Fruit fly (Drosophila melanogaster) whole organism, embryonic: ENCODE results near the gene HIPP1.

Source experiments
- ATbp ChIP-seq: fragments of 200-800 bp; sonication (Bioruptor generic); optimal IDR thresholded peaks from 2 replicates; lab custom pipeline; 2017; ENCODE audit warnings: missing biosample characterization, mild to moderate bottlenecking, missing genetic modification characterization, missing genetic modification reagents
- Aef1 ChIP-seq: fragments of 200-800 bp; sonication (Bioruptor generic); IDR thresholded peaks from 3 replicates; pipeline ENCODE4 v1.3.6; 2022; ENCODE audit warnings: missing biosample characterization, missing genetic modification characterization
- CG10147 ChIP-seq: fragments of 200-800 bp; sonication (Bioruptor generic); optimal IDR thresholded peaks from 2 replicates; lab custom pipeline; 2019; ENCODE audit warnings: missing biosample characterization, mild to moderate bottlenecking, missing genetic modification characterization, moderate library complexity
- CG11504 ChIP-seq: fragments of 200-800 bp; sonication (Bioruptor generic); optimal IDR thresholded peaks from 3 replicates; lab custom pipeline; 2019; ENCODE audit warnings: missing biosample characterization, mild to moderate bottlenecking, missing genetic modification characterization, moderate library complexity
- CG11723 ChIP-seq: fragments of 200-800 bp; sonication (Bioruptor generic); optimal IDR thresholded peaks from 2 replicates; lab custom pipeline; 2017; ENCODE audit warnings: missing biosample characterization, mild to moderate bottlenecking, missing genetic modification characterization
- CG12942 ChIP-seq: fragments of 200-800 bp; sonication (Bioruptor generic); optimal IDR thresholded peaks from 3 replicates; lab custom pipeline; 2016; ENCODE audit warnings: missing biosample characterization, missing genetic modification characterization
- CG13424 ChIP-seq: fragments of 200-800 bp; sonication (Bioruptor generic); optimal IDR thresholded peaks from 2 replicates; lab custom pipeline; 2019; ENCODE audit warnings: missing biosample characterization, mild to moderate bottlenecking, missing genetic modification characterization, moderate library complexity
- CG1529 ChIP-seq: fragments of 200-800 bp; sonication (Bioruptor generic); optimal IDR thresholded peaks from 3 replicates; lab custom pipeline; 2018; ENCODE audit warnings: missing biosample characterization, missing genetic modification characterization
- CG16779 ChIP-seq: fragments of 200-800 bp; sonication (Bioruptor generic); IDR thresholded peaks from 2 replicates; pipeline ENCODE4 v1.3.6; 2022; ENCODE audit warnings: missing biosample characterization, missing genetic modification characterization
- CG16863 ChIP-seq: fragments of 200-800 bp; sonication (Bioruptor generic); optimal IDR thresholded peaks from 3 replicates; lab custom pipeline; 2016; ENCODE audit warnings: missing biosample characterization, missing genetic modification characterization
- CG17361 ChIP-seq: fragments of 200-800 bp; sonication (Bioruptor generic); IDR thresholded peaks from 3 replicates; pipeline ENCODE4 v1.3.6; 2022; ENCODE audit warnings: missing biosample characterization, missing genetic modification characterization
- CG17568 ChIP-seq: fragments of 200-800 bp; sonication (Bioruptor generic); optimal IDR thresholded peaks from 2 replicates; lab custom pipeline; 2018; ENCODE audit warnings: missing biosample characterization, mild to moderate bottlenecking, missing genetic modification characterization, moderate library complexity
- CG3407 ChIP-seq: fragments of 200-800 bp; sonication (Bioruptor generic); optimal IDR thresholded peaks from 2 replicates; lab custom pipeline; 2018; ENCODE audit warnings: missing biosample characterization, mild to moderate bottlenecking, missing genetic modification characterization
- CG3726 ChIP-seq: fragments of 200-800 bp; sonication (Bioruptor generic); IDR thresholded peaks from 3 replicates; pipeline ENCODE4, ENCODE4 v1.3.6; 2022; ENCODE audit warnings: missing biosample characterization, missing genetic modification characterization
- CG5245 ChIP-seq: fragments of 200-800 bp; sonication (Bioruptor generic); optimal IDR thresholded peaks from 3 replicates; lab custom pipeline; 2016; ENCODE audit warnings: missing biosample characterization, missing genetic modification characterization
- CG5953 ChIP-seq: fragments of 200-800 bp; sonication (Bioruptor generic); IDR thresholded peaks from 2 replicates; pipeline ENCODE4 v1.3.6; 2022; ENCODE audit warnings: missing biosample characterization, missing genetic modification characterization
- CG6272 ChIP-seq: fragments of 200-800 bp; sonication (Bioruptor generic); IDR thresholded peaks from 2 replicates; pipeline ENCODE4 v1.3.6; 2022; ENCODE audit warnings: missing biosample characterization, missing genetic modification characterization
- CG8290 ChIP-seq, 3 experiments: fragments of 200-800 bp; sonication (Bioruptor generic); optimal IDR thresholded peaks; 2 replicates each; lab custom pipeline; 2016 to 2019; ENCODE audit warnings: missing biosample characterization in 3 of 3, missing genetic modification characterization in 3 of 3, mild to moderate bottlenecking in 2 of 3, moderate library complexity in 1 of 3
- CHES-1-like ChIP-seq: fragments of 200-800 bp; sonication (Bioruptor generic); optimal IDR thresholded peaks from 2 replicates; lab custom pipeline; 2016; ENCODE audit warnings: missing biosample characterization, missing genetic modification characterization
- Deaf1 ChIP-seq: fragments of 200-800 bp; optimal IDR thresholded peaks from 3 replicates; lab custom pipeline; 2019; ENCODE audit warnings: missing biosample characterization, mild to moderate bottlenecking, missing genetic modification characterization, moderate library complexity
- Hmx ChIP-seq: fragments of 200-800 bp; sonication (Bioruptor generic); optimal IDR thresholded peaks from 2 replicates; lab custom pipeline; 2016; ENCODE audit warnings: missing biosample characterization, missing genetic modification characterization
- Hr78 ChIP-seq, 2 experiments: fragments of 200-800 bp in 1 of 2; fragments of >200 bp in 1 of 2; sonication (Bioruptor generic) in 1 of 2; optimal IDR thresholded peaks; 2 replicates each; lab custom pipeline; 2017 to 2019; ENCODE audit warnings: missing biosample characterization in 2 of 2, missing genetic modification characterization in 2 of 2, mild to moderate bottlenecking in 1 of 2, moderate library complexity in 1 of 2
- Mad ChIP-seq: fragments of 200-800 bp; sonication (Bioruptor generic); optimal IDR thresholded peaks from 2 replicates; lab custom pipeline; 2016; ENCODE audit warnings: missing biosample characterization, missing genetic modification characterization
- Optix ChIP-seq: fragments of 200-800 bp; sonication (Bioruptor generic); IDR thresholded peaks from 3 replicates; pipeline ENCODE4 v1.3.6; 2022; ENCODE audit warnings: missing biosample characterization, missing genetic modification characterization
- Rx ChIP-seq: fragments of 200-800 bp; sonication (Bioruptor generic); IDR thresholded peaks from 2 replicates; pipeline ENCODE4 v1.3.6; 2022; ENCODE audit warnings: missing biosample characterization, missing genetic modification characterization
- Spps ChIP-seq: fragments of 200-800 bp; sonication (Bioruptor generic); optimal IDR thresholded peaks from 2 replicates; lab custom pipeline; 2018; ENCODE audit warnings: missing biosample characterization, mild to moderate bottlenecking, missing genetic modification characterization
- Sry-δ ChIP-seq: fragments of 200-800 bp; sonication (Bioruptor generic); optimal IDR thresholded peaks from 2 replicates; lab custom pipeline; 2016; ENCODE audit warnings: missing biosample characterization, missing genetic modification characterization
- ap ChIP-seq: fragments of 200-800 bp; sonication (Bioruptor generic); IDR thresholded peaks from 2 replicates; pipeline ENCODE4 v1.3.6; 2022; ENCODE audit warnings: missing biosample characterization, missing genetic modification characterization
- bbx ChIP-seq: fragments of 200-800 bp; sonication (Bioruptor generic); IDR thresholded peaks from 2 replicates; pipeline ENCODE4 v1.3.6; 2022; ENCODE audit warnings: missing biosample characterization, missing genetic modification characterization; ENCODE audit not compliant: partially characterized antibody
- btn ChIP-seq: fragments of 200-800 bp; sonication (Bioruptor generic); optimal IDR thresholded peaks from 2 replicates; lab custom pipeline; 2016; ENCODE audit warnings: missing biosample characterization, missing genetic modification characterization
- cas ChIP-seq: fragments of 200-800 bp; sonication (Bioruptor generic); IDR thresholded peaks from 2 replicates; pipeline ENCODE4 v1.3.6; 2022; ENCODE audit warnings: missing biosample characterization, missing genetic modification characterization
- eve ChIP-seq, 2 experiments: fragments of >200 bp; optimal IDR thresholded peaks; 2 replicates each; lab custom pipeline; 2017; ENCODE audit warnings: missing biosample characterization in 2 of 2, missing genetic modification characterization in 2 of 2
- gcm ChIP-seq: fragments of 200-800 bp; sonication (Bioruptor generic); optimal IDR thresholded peaks from 2 replicates; lab custom pipeline; 2019; ENCODE audit warnings: missing biosample characterization, mild to moderate bottlenecking, missing genetic modification characterization, moderate library complexity
- gfzf ChIP-seq: fragments of 200-800 bp; sonication (Bioruptor generic); optimal IDR thresholded peaks from 2 replicates; lab custom pipeline; 2016; ENCODE audit warnings: missing biosample characterization, mild to moderate bottlenecking, missing genetic modification characterization, moderate library complexity
- hkb ChIP-seq, 2 experiments: fragments of 200-800 bp in 1 of 2; fragments of >200 bp in 1 of 2; sonication (Bioruptor generic) in 1 of 2; IDR thresholded peaks in 1 of 2; optimal IDR thresholded peaks in 1 of 2; 2 replicates each; pipeline versions ENCODE4 v1.3.6 to Lab custom; 2017 to 2022; ENCODE audit warnings: missing biosample characterization in 1 of 2, missing genetic modification characterization in 1 of 2
- jigr1 ChIP-seq: fragments of 200-800 bp; sonication (Bioruptor generic); IDR thresholded peaks from 3 replicates; pipeline ENCODE4 v1.3.6; 2022; ENCODE audit warnings: missing biosample characterization, missing genetic modification characterization
- maf-S ChIP-seq: fragments of 200-800 bp; sonication (Bioruptor generic); optimal IDR thresholded peaks from 2 replicates; lab custom pipeline; 2016; ENCODE audit warnings: missing biosample characterization, missing genetic modification characterization
- nerfin-1 ChIP-seq: fragments of 200-800 bp; sonication (Bioruptor generic); optimal IDR thresholded peaks from 3 replicates; lab custom pipeline; 2019; ENCODE audit warnings: missing biosample characterization, mild to moderate bottlenecking, missing genetic modification characterization, moderate library complexity
- nerfin-2 ChIP-seq: fragments of 200-800 bp; sonication (Bioruptor generic); IDR thresholded peaks from 2 replicates; pipeline ENCODE4 v1.3.6; 2022; ENCODE audit warnings: missing biosample characterization, missing genetic modification characterization; ENCODE audit not compliant: partially characterized antibody
- org-1 ChIP-seq: fragments of 200-800 bp; sonication (Bioruptor generic); optimal IDR thresholded peaks from 2 replicates; lab custom pipeline; 2017; ENCODE audit warnings: missing biosample characterization, missing genetic modification characterization
- prd ChIP-seq, 3 experiments: fragments of >200 bp in 2 of 3; fragments of 200-800 bp in 1 of 3; sonication (Bioruptor generic) in 1 of 3; optimal IDR thresholded peaks in 2 of 3; IDR thresholded peaks in 1 of 3; 2 replicates in 2 of 3; 3 replicates in 1 of 3; pipeline versions ENCODE4 v1.3.6 to Lab custom; 2017 to 2022; ENCODE audit warnings: missing biosample characterization in 1 of 3, missing genetic modification characterization in 1 of 3
- psq ChIP-seq: fragments of 200-800 bp; sonication (Bioruptor generic); optimal IDR thresholded peaks from 2 replicates; lab custom pipeline; 2017; ENCODE audit warnings: missing biosample characterization, missing genetic modification characterization
- run ChIP-seq: fragments of 200-800 bp; sonication (Bioruptor generic); optimal IDR thresholded peaks from 3 replicates; lab custom pipeline; 2018; ENCODE audit warnings: missing biosample characterization, mild to moderate bottlenecking, missing genetic modification characterization
- schlank ChIP-seq: fragments of 200-800 bp; sonication (Bioruptor generic); optimal IDR thresholded peaks from 2 replicates; lab custom pipeline; 2018; ENCODE audit warnings: missing biosample characterization, mild to moderate bottlenecking, missing genetic modification characterization
- sens-2 ChIP-seq: fragments of 200-800 bp; sonication (Bioruptor generic); IDR thresholded peaks from 2 replicates; pipeline ENCODE4 v1.3.6; 2022; ENCODE audit warnings: missing biosample characterization, missing genetic modification characterization
- seq ChIP-seq: fragments of 200-800 bp; sonication (Bioruptor generic); IDR thresholded peaks from 2 replicates; pipeline ENCODE4 v1.3.6; 2022; ENCODE audit warnings: missing biosample characterization, missing genetic modification characterization
- slbo ChIP-seq: fragments of 200-800 bp; sonication (Bioruptor generic); IDR thresholded peaks from 2 replicates; pipeline ENCODE4 v1.3.6; 2022; ENCODE audit warnings: missing biosample characterization, missing genetic modification characterization
- ssp ChIP-seq: fragments of 200-800 bp; sonication (Bioruptor generic); IDR thresholded peaks from 2 replicates; pipeline ENCODE4 v1.3.6; 2022; ENCODE audit warnings: missing biosample characterization, missing genetic modification characterization
- twi ChIP-seq: fragments of 200-800 bp; optimal IDR thresholded peaks from 2 replicates; lab custom pipeline; 2019; ENCODE audit warnings: missing biosample characterization, mild to moderate bottlenecking, missing genetic modification characterization, moderate library complexity

HIPP1 gene

dm6 chr3L:20785742-20786427 lies 23.6 kb upstream of the HIPP1 start, which contains the start of gene Pcif1 (continued):
- TF ChIP-seq maf-S (GFP tag; lab: Kevin White, UChicago) (no peak), bbx (GFP tag; lab: Robert Waterston, UW) (peak; percentile 100), CG1529 (no peak), hkb (optimal IDR thresholded peaks at IDR 0.05; lab: Kevin White, UChicago) (no peak), hkb (GFP tag; IDR thresholded peaks at IDR 0.05; lab: Robert Waterston, UW) (no peak), schlank (tag; lab: Kevin White, UChicago) (peak; percentile 1), slbo (GFP tag; lab: Robert Waterston, UW) (peak; percentile 56), btn (no peak), ssp (GFP tag; lab: Robert Waterston, UW) (no peak), jigr1 (no peak), CHES-1-like (GFP tag; lab: Kevin White, UChicago) (no peak), seq (GFP tag; lab: Robert Waterston, UW) (no peak), Hr78 (GFP tag; optimal IDR thresholded peaks at IDR 0.05; lab: Kevin White, UChicago) (no peak), prd (optimal IDR thresholded peaks at IDR 0.05; lab: Kevin White, UChicago) (no peak), prd (GFP tag; IDR thresholded peaks at IDR 0.05; lab: Robert Waterston, UW) (no peak), Deaf1 (tag; lab: Kevin White, UChicago) (no peak), Hmx (GFP tag; lab: Kevin White, UChicago) (no peak), CG11504 (tag; lab: Kevin White, UChicago) (no peak), ATbp (GFP tag; lab: Kevin White, UChicago) (no peak), CG10147 (no peak), ap (GFP tag; lab: Robert Waterston, UW) (no peak), sens-2 (GFP tag; lab: Robert Waterston, UW) (no peak), nerfin-1 (tag; lab: Kevin White, UChicago) (peak; percentile 53), CG5245 (GFP tag; lab: Kevin White, UChicago) (no peak), CG17568 (GFP tag; lab: Kevin White, UChicago) (peak; percentile 28), CG3726 (no peak), Sry-δ (GFP tag; lab: Kevin White, UChicago) (peak; percentile 95), gcm (no peak), Optix (GFP tag; lab: Robert Waterston, UW) (no peak), twi (no peak), run (tag; lab: Kevin White, UChicago) (no peak), CG5953 (GFP tag; lab: Robert Waterston, UW) (no peak), CG8290 (GFP tag; optimal IDR thresholded peaks at IDR 0.05; lab: Kevin White, UChicago) (no peak), CG8290 (tag; optimal IDR thresholded peaks at IDR 0.05; lab: Kevin White, UChicago) (peak in 1 of 2 experiments; percentile 48), CG3407 (GFP tag; lab: Kevin White, UChicago) (no peak), Spps (tag; lab: Kevin White, UChicago) (no peak), Mad (GFP tag; lab: Kevin White, UChicago) (peak; percentile 12), org-1 (GFP tag; lab: Kevin White, UChicago) (no peak), psq (no peak), gfzf (GFP tag; lab: Kevin White, UChicago) (peak; percentile 23), CG16863 (no peak), CG6272 (peak; percentile 62), CG16779 (GFP tag; lab: Robert Waterston, UW) (no peak), eve (GFP tag; optimal IDR thresholded peaks at IDR 0.05; lab: Kevin White, UChicago) (no peak), nerfin-2 (peak; percentile 98), CG17361 (GFP tag; lab: Robert Waterston, UW) (no peak), CG11723 (GFP tag; lab: Kevin White, UChicago) (no peak), Aef1 (GFP tag; lab: Robert Waterston, UW) (no peak), CG12942 (no peak), cas (GFP tag; lab: Robert Waterston, UW) (0 out of 2 replicates have a peak, but pooled peaks have one; percentile 31), CG13424 (no peak), Rx (GFP tag; lab: Robert Waterston, UW) (no peak)
